Fruit fly (Drosophila melanogaster): Measurements from ENCODE around the gene CG17721.

- no peak for TF ChIP-seq CG14655 (GFP tag; optimal IDR thresholded peaks at IDR 0.05)
- no peak for TF ChIP-seq gl (tag; optimal IDR thresholded peaks at IDR 0.05)
- no peak for TF ChIP-seq Ets98B (GFP tag; IDR thresholded peaks at IDR 0.05)
- TF ChIP-seq fd96Ca (GFP tag; IDR thresholded peaks at IDR 0.05) = no peak
- no peak for TF ChIP-seq CG17806 (tag; optimal IDR thresholded peaks at IDR 0.05)
- peak; percentile 88 for TF ChIP-seq EcR (GFP tag; optimal IDR thresholded peaks at IDR 0.05)
- no peak for TF ChIP-seq Pif1A (GFP tag; optimal IDR thresholded peaks at IDR 0.05)
- TF ChIP-seq CG15710 (tag; optimal IDR thresholded peaks at IDR 0.05) = no peak
- TF ChIP-seq CG32121 (GFP tag; IDR thresholded peaks at IDR 0.05) = no peak
- TF ChIP-seq CG8159 (tag; optimal IDR thresholded peaks at IDR 0.05) = no peak
- TF ChIP-seq rn (GFP tag; IDR thresholded peaks at IDR 0.05) = no peak
- no peak for TF ChIP-seq CG13204 (GFP tag; optimal IDR thresholded peaks at IDR 0.05)
- no peak for TF ChIP-seq CG34367 (tag; optimal IDR thresholded peaks at IDR 0.05)
- no peak for TF ChIP-seq D1 (tag; optimal IDR thresholded peaks at IDR 0.05)
Measured at dm6 chr3R:11234918-11235371, at the start of gene CG17721, which contains the start of gene Arfip.
